Worm (Caenorhabditis elegans) whole organism, L4 larva: Measurements from ENCODE around the gene F26G1.9.

Experiments used
- D1046.2 ChIP-seq: fragments of 200-800 bp; sonication (Bioruptor generic); IDR thresholded peaks from 2 replicates; pipeline ENCODE4 v1.3.6; 2022; ENCODE audit warnings: missing genetic modification characterization, missing compliant biosample characterization
- dmd-6 ChIP-seq: fragments of 200-800 bp; sonication (Bioruptor generic); IDR thresholded peaks from 2 replicates; pipeline ENCODE4 v1.3.6; 2022; ENCODE audit warnings: missing genetic modification reagents, missing genetic modification characterization, missing compliant biosample characterization
- dve-1 ChIP-seq: sonication (generic microtip); optimal IDR thresholded peaks from 2 replicates; lab custom pipeline; 2017; ENCODE audit warnings: antibody characterized with exemption, mild to moderate bottlenecking, missing genetic modification characterization, missing compliant biosample characterization; ENCODE audit not compliant: insufficient read depth
- hlh-11 ChIP-seq: fragments of 200-800 bp; sonication (Bioruptor generic); optimal IDR thresholded peaks from 2 replicates; lab custom pipeline; 2018; ENCODE audit warnings: mild to moderate bottlenecking, missing genetic modification characterization, missing compliant biosample characterization
- nhr-10 ChIP-seq: fragments of 150-350 bp; optimal IDR thresholded peaks from 2 replicates; lab custom pipeline; 2014; ENCODE audit warnings: missing biosample characterization, missing genetic modification characterization
- skn-1 ChIP-seq: fragments of 150-350 bp; optimal IDR thresholded peaks from 2 replicates; lab custom pipeline; 2014; ENCODE audit warnings: missing biosample characterization, missing genetic modification characterization
- snpc-4 ChIP-seq: fragments of 150-350 bp; optimal IDR thresholded peaks from 2 replicates; lab custom pipeline; 2014; ENCODE audit warnings: missing biosample characterization, missing genetic modification characterization
- unc-39 ChIP-seq: sonication (generic microtip); optimal IDR thresholded peaks from 2 replicates; lab custom pipeline; 2017; ENCODE audit warnings: missing biosample characterization, missing genetic modification characterization

DNA sequence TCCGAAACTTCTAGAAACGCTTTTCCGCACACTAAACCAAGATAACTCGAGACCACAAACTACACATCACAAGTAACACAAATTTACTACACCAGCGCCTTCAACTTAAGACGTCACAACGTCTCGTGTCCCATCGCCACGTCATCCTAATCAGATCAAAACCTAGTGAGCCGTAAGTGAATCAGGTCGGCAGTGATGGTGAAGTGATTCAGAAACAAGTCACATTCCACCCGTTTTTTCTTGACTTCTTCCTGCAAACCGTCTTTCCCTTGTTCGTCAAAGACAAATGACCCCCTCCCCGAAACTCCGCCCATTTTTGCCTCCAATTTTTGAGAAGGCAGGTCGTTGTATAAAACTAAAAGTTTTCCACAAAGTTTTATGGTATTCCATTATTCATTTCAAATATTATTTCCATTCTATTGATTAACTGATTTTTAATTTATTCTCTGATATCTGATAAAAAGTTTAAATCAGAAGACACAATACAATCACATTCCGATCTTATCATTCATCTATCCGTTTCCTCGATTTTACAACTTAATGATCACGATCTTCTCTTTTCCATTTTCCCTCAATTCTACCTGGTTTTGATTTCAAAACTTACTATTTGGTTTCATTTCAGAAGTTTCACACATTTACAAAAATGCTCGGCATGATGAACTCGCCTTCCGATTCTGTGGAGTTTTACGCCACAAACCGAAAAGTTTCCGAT, 11.1 kb downstream of the F26G1.9 start, which contains the start of gene F26G1.2:
- TF ChIP-seq unc-39 (tag; lab: Kevin White, UChicago), result no peak
- no peak for TF ChIP-seq dmd-6
- no peak for TF ChIP-seq nhr-10 (tag; lab: Kevin White, UChicago)
- TF ChIP-seq D1046.2, result no peak
- no peak for TF ChIP-seq hlh-11 (tag; lab: Kevin White, UChicago)
- TF ChIP-seq snpc-4 (tag; lab: Kevin White, UChicago), result no peak
- TF ChIP-seq dve-1, result no peak
- TF ChIP-seq skn-1 (tag; lab: Kevin White, UChicago), result no peak
